Worm (Caenorhabditis elegans) whole organism, L4 larva: ENCODE data around the gene Y38C1AA.7.
A peak's percentile ranks its signal among the peaks of the same experiment; 100 is the strongest.

Source experiments
- D1046.2 ChIP-seq: fragments of 200-800 bp; sonication (Bioruptor generic); IDR thresholded peaks from 2 replicates; pipeline ENCODE4 v1.3.6; 2022; ENCODE audit warnings: missing genetic modification characterization, missing compliant biosample characterization
- F26F4.8 ChIP-seq: fragments of 200-800 bp; sonication (Bioruptor generic); conservative IDR thresholded peaks from 2 replicates; pipeline ENCODE4 v1.3.6; 2022; ENCODE audit warnings: missing genetic modification characterization, missing compliant biosample characterization
- F44E2.7 ChIP-seq: fragments of 200-800 bp; sonication (Bioruptor generic); IDR thresholded peaks from 2 replicates; pipeline ENCODE4 v2.1.2; 2022; ENCODE audit warnings: missing genetic modification characterization, missing compliant biosample characterization
- F49E8.2 ChIP-seq: sonication (generic microtip); optimal IDR thresholded peaks from 2 replicates; lab custom pipeline; 2016; ENCODE audit warnings: missing compliant biosample characterization, mild to moderate bottlenecking, missing genetic modification characterization, borderline replicate concordance
- Y105C5A.15 ChIP-seq: fragments of 200-800 bp; sonication (Bioruptor generic); IDR thresholded peaks from 2 replicates; pipeline ENCODE4 v1.3.6; 2022; ENCODE audit warnings: missing genetic modification characterization, missing compliant biosample characterization
- Y48G9A.11 ChIP-seq: fragments of 200-800 bp; sonication (Bioruptor generic); IDR thresholded peaks from 2 replicates; pipeline ENCODE4 v1.3.6; 2022; ENCODE audit warnings: missing genetic modification reagents, missing genetic modification characterization, missing compliant biosample characterization
- aha-1 ChIP-seq: fragments of 150-350 bp; peaks from one replicate; lab custom pipeline; 2014; ENCODE audit warnings: missing biosample characterization, missing genetic modification characterization
- ceh-20 ChIP-seq: fragments of 200-800 bp; sonication (Bioruptor generic); IDR thresholded peaks from 2 replicates; pipeline ENCODE4 v1.3.6; 2022; ENCODE audit warnings: missing genetic modification reagents, missing genetic modification characterization, missing compliant biosample characterization
- ceh-32 ChIP-seq: sonication (generic microtip); optimal IDR thresholded peaks from 2 replicates; lab custom pipeline; 2016; ENCODE audit warnings: mild to moderate bottlenecking, missing genetic modification characterization, missing compliant biosample characterization; ENCODE audit not compliant: poor library complexity
- egl-27 ChIP-seq: sonication (generic microtip); optimal IDR thresholded peaks from 3 replicates; lab custom pipeline; 2017; ENCODE audit warnings: missing biosample characterization, missing genetic modification reagents, missing genetic modification characterization
- egl-43 ChIP-seq: fragments of 200-800 bp; sonication (Bioruptor generic); IDR thresholded peaks from 2 replicates; pipeline ENCODE4 v1.3.6; 2022; ENCODE audit warnings: missing genetic modification reagents, missing genetic modification characterization, missing compliant biosample characterization
- hif-1 ChIP-seq, 2 experiments: sonication (generic microtip); optimal IDR thresholded peaks; 2 replicates each; lab custom pipeline; 2016 to 2017; ENCODE audit warnings: missing compliant biosample characterization in 2 of 2, missing genetic modification characterization in 2 of 2, missing genetic modification reagents in 2 of 2, missing genotype in 2 of 2, mild to moderate bottlenecking in 1 of 2
- hlh-30 ChIP-seq: sonication (generic microtip); optimal IDR thresholded peaks from 2 replicates; lab custom pipeline; 2017; ENCODE audit warnings: antibody characterized with exemption, mild to moderate bottlenecking, missing genetic modification characterization, missing compliant biosample characterization; ENCODE audit not compliant: insufficient read depth
- hmg-1.1 ChIP-seq: fragments of 200-800 bp; sonication (Bioruptor generic); IDR thresholded peaks from 2 replicates; pipeline ENCODE4 v1.3.6; 2022; ENCODE audit warnings: missing genetic modification reagents, missing genetic modification characterization, missing compliant biosample characterization
- jun-1 ChIP-seq: fragments of 150-350 bp; optimal IDR thresholded peaks from 2 replicates; lab custom pipeline; 2014; ENCODE audit warnings: missing biosample characterization, missing genetic modification reagents, missing genetic modification characterization
- lin-15B ChIP-seq: fragments of 150-350 bp; sonication (generic microtip); optimal IDR thresholded peaks from 3 replicates; lab custom pipeline; 2014; ENCODE audit warnings: missing biosample characterization, missing genetic modification characterization
- mdt-29 ChIP-seq: fragments of 200-800 bp; sonication (Bioruptor generic); IDR thresholded peaks from 2 replicates; pipeline ENCODE4 v1.3.6; 2022; ENCODE audit warnings: missing genetic modification reagents, missing genetic modification characterization, missing compliant biosample characterization
- mep-1 ChIP-seq: fragments of 150-350 bp; sonication (generic microtip); optimal IDR thresholded peaks from 3 replicates; lab custom pipeline; 2014; ENCODE audit warnings: missing biosample characterization, missing genetic modification characterization
- mxl-2 ChIP-seq: fragments of 200-800 bp; sonication (Bioruptor generic); conservative IDR thresholded peaks from 2 replicates; pipeline ENCODE4 v1.3.6; 2022; ENCODE audit warnings: missing genetic modification reagents, missing genetic modification characterization, missing compliant biosample characterization
- nhr-11 ChIP-seq: fragments of 150-350 bp; optimal IDR thresholded peaks from 2 replicates; lab custom pipeline; 2014; ENCODE audit warnings: missing biosample characterization, missing genetic modification characterization
- nhr-25 ChIP-seq: sonication (generic microtip); optimal IDR thresholded peaks from 2 replicates; lab custom pipeline; 2017; ENCODE audit warnings: missing genetic modification characterization, mild to moderate bottlenecking, missing compliant biosample characterization, antibody characterized with exemption, moderate library complexity, borderline replicate concordance; ENCODE audit not compliant: insufficient read depth
- nhr-28 ChIP-seq: fragments of 150-350 bp; optimal IDR thresholded peaks from 2 replicates; lab custom pipeline; 2014; ENCODE audit warnings: missing biosample characterization, missing genetic modification characterization
- nhr-48 ChIP-seq: sonication (generic microtip); optimal IDR thresholded peaks from 2 replicates; lab custom pipeline; 2016; ENCODE audit warnings: mild to moderate bottlenecking, missing genetic modification characterization, missing compliant biosample characterization
- rbr-2 ChIP-seq: sonication (generic microtip); optimal IDR thresholded peaks from 2 replicates; lab custom pipeline; 2016; ENCODE audit warnings: missing genotype, missing genetic modification characterization, missing compliant biosample characterization
- saeg-2 ChIP-seq: fragments of 200-800 bp; sonication (Bioruptor generic); IDR thresholded peaks from 2 replicates; pipeline ENCODE4 v1.3.6; 2022; ENCODE audit warnings: missing genetic modification reagents, missing genetic modification characterization, missing compliant biosample characterization
- sdz-12 ChIP-seq: fragments of 200-800 bp; sonication (Bioruptor generic); optimal IDR thresholded peaks from 2 replicates; lab custom pipeline; 2018; ENCODE audit warnings: mild to moderate bottlenecking, missing genetic modification characterization, missing compliant biosample characterization
- set-16 ChIP-seq: fragments of 200-800 bp; sonication (Bioruptor generic); IDR thresholded peaks from 2 replicates; pipeline ENCODE4 v1.3.6; 2022; ENCODE audit warnings: missing genetic modification reagents, missing genetic modification characterization, missing compliant biosample characterization
- skn-1 ChIP-seq: fragments of 150-350 bp; optimal IDR thresholded peaks from 2 replicates; lab custom pipeline; 2014; ENCODE audit warnings: missing biosample characterization, missing genetic modification characterization
- spr-1 ChIP-seq: sonication (generic microtip); optimal IDR thresholded peaks from 2 replicates; lab custom pipeline; 2016; ENCODE audit warnings: mild to moderate bottlenecking, missing genetic modification characterization, missing compliant biosample characterization
- tra-1 ChIP-seq: fragments of 200-800 bp; sonication (Bioruptor generic); IDR thresholded peaks from 2 replicates; pipeline ENCODE4 v1.3.6; 2022; ENCODE audit warnings: missing genetic modification reagents, missing genetic modification characterization, missing compliant biosample characterization
- unc-62 ChIP-seq, 3 experiments: fragments of 150-350 bp in 1 of 3; sonication (generic microtip); optimal IDR thresholded peaks in 2 of 3; peaks in 1 of 3; 1 replicate in 1 of 3; 2 replicates in 2 of 3; lab custom pipeline; 2014 to 2017; ENCODE audit warnings: missing biosample characterization in 3 of 3, missing genetic modification characterization in 3 of 3, missing genetic modification reagents in 3 of 3, missing genotype in 1 of 3
- vab-7 ChIP-seq: fragments of 200-800 bp; sonication (Bioruptor generic); IDR thresholded peaks from 2 replicates; pipeline ENCODE4 v1.3.6; 2022; ENCODE audit warnings: missing genetic modification reagents, missing genetic modification characterization, missing compliant biosample characterization
- zag-1 ChIP-seq: fragments of 150-350 bp; optimal IDR thresholded peaks from 2 replicates; lab custom pipeline; 2014; ENCODE audit warnings: missing biosample characterization, missing genetic modification characterization

The Y38C1AA.7 gene

DNA sequence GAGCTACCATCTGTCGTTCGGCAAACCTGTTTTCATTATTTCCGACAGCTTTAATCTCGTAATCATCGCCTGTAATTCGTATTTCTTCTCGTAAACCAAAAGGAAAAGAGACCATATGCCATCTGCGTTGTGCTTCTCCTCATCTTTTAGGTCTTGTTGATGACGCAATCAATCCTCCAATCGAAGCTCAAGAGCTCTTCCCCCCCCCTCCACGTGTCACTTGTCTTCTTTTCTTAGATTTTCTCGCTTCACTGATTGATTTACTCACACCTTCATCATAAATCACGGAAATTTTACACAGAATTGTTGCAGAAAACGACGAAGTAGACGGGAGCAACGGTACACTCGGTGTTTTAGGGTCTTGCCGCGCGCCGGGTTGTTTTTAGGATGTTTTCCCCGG, 19.9 kb downstream of the Y38C1AA.7 start, which contains the start of gene tcl-2:
Gene tcl-2, plus strand, starts transcription at position 388 of the 400 bp plus-strand sequence.
- TF ChIP-seq mep-1 (tag; lab: Kevin White, UChicago) (no peak), ceh-32 (tag; lab: Kevin White, UChicago) (no peak), skn-1 (tag; lab: Kevin White, UChicago) (no peak), saeg-2 (GFP tag; lab: Robert Waterston, UW) (no peak), egl-27 (no peak), egl-43 (GFP tag; lab: Robert Waterston, UW) (no peak), F49E8.2 (tag; lab: Kevin White, UChicago) (no peak), F44E2.7 (GFP tag; lab: Robert Waterston, UW) (no peak), spr-1 (tag; lab: Kevin White, UChicago) (no peak), zag-1 (no peak), hmg-1.1 (GFP tag; lab: Robert Waterston, UW) (no peak), vab-7 (GFP tag; lab: Robert Waterston, UW) (no peak), lin-15B (tag; lab: Kevin White, UChicago) (no peak), mxl-2 (no peak)

DNA sequence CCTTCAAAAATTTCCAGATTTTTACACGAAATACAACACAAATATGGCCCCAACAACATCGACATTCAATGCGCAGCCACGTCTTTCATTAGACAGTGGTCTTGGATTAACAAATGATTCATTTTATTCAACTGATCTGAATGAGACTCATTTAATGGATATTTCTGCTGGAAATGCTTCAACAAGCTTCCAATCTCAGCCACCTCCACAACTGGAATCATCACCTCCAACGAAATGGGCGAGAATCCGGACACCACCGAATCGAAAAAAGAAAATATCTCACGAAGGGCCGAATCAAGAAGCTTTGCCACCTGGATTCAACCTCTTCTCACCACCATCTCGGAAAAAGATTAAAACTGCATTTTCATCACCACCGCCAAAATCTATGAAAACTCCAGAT, 20.9 kb downstream of the Y38C1AA.7 start:
- TF ChIP-seq spr-1 (tag; lab: Kevin White, UChicago) (no peak), F26F4.8 (GFP tag; lab: Robert Waterston, UW) (no peak), D1046.2 (GFP tag; lab: Robert Waterston, UW) (no peak), nhr-25 (tag; lab: Kevin White, UChicago) (no peak), sdz-12 (GFP tag; lab: Kevin White, UChicago) (no peak), ceh-20 (GFP tag; lab: Robert Waterston, UW) (no peak), hlh-30 (tag; lab: Kevin White, UChicago) (no peak), Y105C5A.15 (no peak), nhr-48 (tag; lab: Kevin White, UChicago) (no peak), mdt-29 (GFP tag; lab: Robert Waterston, UW) (no peak)

DNA sequence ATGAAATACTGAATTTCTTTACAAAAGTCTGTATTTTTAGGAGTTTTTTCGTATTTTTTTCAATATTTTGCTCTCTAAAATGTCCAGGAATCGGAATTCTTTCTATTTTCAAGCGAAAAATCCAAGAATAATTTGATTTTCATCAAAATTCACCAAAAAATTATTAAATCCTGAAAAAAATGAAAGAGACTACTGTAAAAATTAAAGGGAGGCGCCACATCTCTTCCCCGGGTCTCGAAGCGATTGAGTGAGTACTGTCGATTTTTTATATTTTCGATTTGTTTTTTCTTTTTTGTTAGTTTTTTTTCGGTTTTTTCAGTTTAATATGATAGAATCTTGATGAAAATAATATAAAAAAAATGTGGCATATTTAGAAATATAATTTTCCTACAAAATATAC, 24.8 kb downstream of the Y38C1AA.7 start:
- TF ChIP-seq zag-1 (no peak), mxl-2 (no peak), nhr-28 (tag; lab: Kevin White, UChicago) (no peak), aha-1 (tag; lab: Kevin White, UChicago) (peak; percentile 59), set-16 (no peak)

DNA sequence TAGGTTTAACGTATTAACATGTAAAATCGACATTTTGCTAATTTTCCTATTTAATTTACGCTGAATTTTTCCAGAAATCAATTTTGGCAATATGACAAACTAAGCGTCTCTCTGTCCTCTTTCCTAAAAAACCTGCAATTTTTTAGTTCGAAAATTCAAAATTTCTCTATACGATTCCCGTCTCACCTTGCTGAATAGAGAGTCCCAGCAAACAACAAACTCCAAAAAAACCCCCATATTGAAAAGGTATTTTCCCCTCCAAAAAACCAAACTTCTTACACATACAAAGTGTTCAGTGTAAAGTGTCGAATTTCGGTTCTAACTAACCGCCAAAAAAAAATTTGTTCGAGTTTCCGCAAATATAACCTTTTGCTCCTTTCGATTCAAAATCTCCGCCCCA, 25.4 kb downstream of the Y38C1AA.7 start, which contains the start of gene pnc-1:
Gene pnc-1, plus strand, starts transcription at position 301 of the 400 bp plus-strand sequence.
- TF ChIP-seq unc-62 (GFP tag; optimal IDR thresholded peaks at IDR 0.05 in 1 of 2; lab: Kevin White, UChicago) (peak in 1 of 2 experiments; percentile 63), unc-62 (tag; optimal IDR thresholded peaks at IDR 0.05; lab: Kevin White, UChicago) (no peak), Y105C5A.15 (no peak)

DNA sequence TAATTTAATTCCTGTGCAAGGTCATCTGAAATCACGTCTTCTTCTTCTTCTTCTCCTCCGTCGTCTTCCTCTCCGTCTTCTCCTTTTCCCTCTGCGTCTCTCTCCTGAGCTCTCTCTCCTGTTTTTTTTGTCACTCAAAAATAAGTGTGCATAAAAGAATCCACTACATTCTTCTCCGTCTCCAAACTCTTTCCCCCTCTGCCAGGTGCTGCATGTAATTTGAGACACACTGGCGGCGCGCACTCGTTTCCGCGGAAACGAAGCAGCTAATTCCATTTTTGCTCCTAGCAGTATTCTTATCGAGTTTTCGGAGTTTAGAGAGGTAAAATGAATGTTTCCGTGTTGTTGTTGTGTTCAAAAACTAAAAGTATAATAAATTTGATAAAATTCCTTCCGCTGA, 27.3 kb downstream of the Y38C1AA.7 start:
- TF ChIP-seq Y48G9A.11 (GFP tag; lab: Robert Waterston, UW): no peak
- no peak for TF ChIP-seq tra-1 (GFP tag; lab: Robert Waterston, UW)
- peak; percentile 13 for TF ChIP-seq rbr-2
- TF ChIP-seq aha-1 (tag; lab: Kevin White, UChicago): peak; percentile 5
- TF ChIP-seq nhr-11 (tag; lab: Kevin White, UChicago): peak; percentile 31
- no peak for TF ChIP-seq hif-1 (tag; optimal IDR thresholded peaks at IDR 0.05; lab: Kevin White, UChicago)
- TF ChIP-seq jun-1: no peak
